Worm (Caenorhabditis elegans) whole organism, L2 larva: ENCODE measurements around the gene abu-11.
A peak's percentile ranks its signal among the peaks of the same experiment; 100 is the strongest.

Experiments used
- C34F6.9 ChIP-seq: fragments of 150-350 bp; optimal IDR thresholded peaks from 2 replicates; lab custom pipeline; 2014; ENCODE audit warnings: missing biosample characterization, missing genetic modification characterization
- F13H6.1 ChIP-seq: sonication (generic microtip); optimal IDR thresholded peaks from 2 replicates; lab custom pipeline; 2016; ENCODE audit warnings: missing genetic modification characterization, missing compliant biosample characterization
- R02D3.7 ChIP-seq: fragments of 150-350 bp; optimal IDR thresholded peaks from 2 replicates; lab custom pipeline; 2014; ENCODE audit warnings: missing biosample characterization, missing genetic modification characterization
- Y55F3AM.14 ChIP-seq: fragments of 200-800 bp; sonication (Bioruptor generic); optimal IDR thresholded peaks from 2 replicates; lab custom pipeline; 2018; ENCODE audit warnings: mild to moderate bottlenecking, missing genetic modification characterization, missing compliant biosample characterization
- ZK546.5 ChIP-seq: sonication (generic microtip); optimal IDR thresholded peaks from 2 replicates; lab custom pipeline; 2017; ENCODE audit warnings: missing biosample characterization, missing genetic modification characterization
- alr-1 ChIP-seq: fragments of 150-350 bp; optimal IDR thresholded peaks from 2 replicates; lab custom pipeline; 2014; ENCODE audit warnings: missing biosample characterization, missing genetic modification characterization
- aly-2 ChIP-seq: fragments of 150-350 bp; optimal IDR thresholded peaks from 2 replicates; lab custom pipeline; 2014; ENCODE audit warnings: missing biosample characterization, missing genetic modification characterization
- ama-1 ChIP-seq: fragments of 150-350 bp; optimal IDR thresholded peaks from 2 replicates; lab custom pipeline; 2018; ENCODE audit warnings: inconsistent platforms
- blmp-1 ChIP-seq: sonication (generic microtip); optimal IDR thresholded peaks from 2 replicates; lab custom pipeline; 2017; ENCODE audit warnings: missing genetic modification characterization, mild to moderate bottlenecking, missing compliant biosample characterization, antibody characterized with exemption, moderate library complexity; ENCODE audit not compliant: insufficient read depth
- ceh-16 ChIP-seq: fragments of 150-350 bp; optimal IDR thresholded peaks from 2 replicates; lab custom pipeline; 2014; ENCODE audit warnings: missing biosample characterization, missing genetic modification characterization
- ceh-82 ChIP-seq: fragments of 150-350 bp; optimal IDR thresholded peaks from 2 replicates; lab custom pipeline; 2014; ENCODE audit warnings: missing biosample characterization, missing genetic modification characterization
- crh-2 ChIP-seq: sonication (generic microtip); optimal IDR thresholded peaks from 2 replicates; lab custom pipeline; 2017; ENCODE audit warnings: missing biosample characterization, missing genetic modification characterization
- dmd-4 ChIP-seq: sonication (generic microtip); optimal IDR thresholded peaks from 2 replicates; lab custom pipeline; 2017; ENCODE audit warnings: missing biosample characterization, missing genetic modification characterization
- egl-27 ChIP-seq: sonication (generic microtip); optimal IDR thresholded peaks from 3 replicates; lab custom pipeline; 2017; ENCODE audit warnings: missing biosample characterization, missing genetic modification reagents, missing genetic modification characterization
- elt-1 ChIP-seq: fragments of 150-350 bp; optimal IDR thresholded peaks from 2 replicates; lab custom pipeline; 2014; ENCODE audit warnings: missing biosample characterization, missing genetic modification characterization
- elt-3 ChIP-seq: sonication (generic microtip); optimal IDR thresholded peaks from 2 replicates; lab custom pipeline; 2017; ENCODE audit warnings: missing biosample characterization, missing genetic modification characterization
- fos-1 ChIP-seq: fragments of 150-350 bp; optimal IDR thresholded peaks from 2 replicates; lab custom pipeline; 2014; ENCODE audit warnings: missing biosample characterization, missing genetic modification characterization
- gmeb-1 ChIP-seq: fragments of 150-350 bp; optimal IDR thresholded peaks from 2 replicates; lab custom pipeline; 2014; ENCODE audit warnings: missing biosample characterization, missing genetic modification characterization
- lin-11 ChIP-seq: fragments of 150-350 bp; sonication (generic microtip); optimal IDR thresholded peaks from 2 replicates; lab custom pipeline; 2014; ENCODE audit warnings: missing biosample characterization, missing genetic modification characterization, inconsistent platforms, mixed read lengths
- lin-13 ChIP-seq: fragments of 150-350 bp; optimal IDR thresholded peaks from 2 replicates; lab custom pipeline; 2014; ENCODE audit warnings: missing biosample characterization, missing genetic modification reagents, missing genetic modification characterization
- lin-39 ChIP-seq: fragments of 150-350 bp; optimal IDR thresholded peaks from 2 replicates; lab custom pipeline; 2014; ENCODE audit warnings: missing biosample characterization, missing genetic modification reagents, missing genetic modification characterization
- lsy-2 ChIP-seq, 2 experiments: fragments of 150-350 bp in 1 of 2; sonication (generic microtip) in 1 of 2; optimal IDR thresholded peaks; 2 replicates each; lab custom pipeline; 2014 to 2017; ENCODE audit warnings: missing biosample characterization in 2 of 2, missing genetic modification characterization in 2 of 2
- mab-5 ChIP-seq: fragments of 150-350 bp; optimal IDR thresholded peaks from 2 replicates; lab custom pipeline; 2014; ENCODE audit warnings: missing biosample characterization, missing genetic modification characterization
- mbf-1 ChIP-seq: sonication (generic microtip); optimal IDR thresholded peaks from 2 replicates; lab custom pipeline; 2017; ENCODE audit warnings: missing biosample characterization, missing genetic modification characterization
- mdl-1 ChIP-seq, 2 experiments: fragments of 150-350 bp in 1 of 2; sonication (generic microtip) in 1 of 2; optimal IDR thresholded peaks; 2 replicates each; lab custom pipeline; 2017; ENCODE audit warnings: missing biosample characterization in 2 of 2, missing genetic modification characterization in 2 of 2
- nhr-10 ChIP-seq: sonication (generic microtip); optimal IDR thresholded peaks from 2 replicates; lab custom pipeline; 2017; ENCODE audit warnings: missing biosample characterization, missing genetic modification characterization
- nhr-11 ChIP-seq: fragments of 150-350 bp; optimal IDR thresholded peaks from 2 replicates; lab custom pipeline; 2014; ENCODE audit warnings: missing biosample characterization, missing genetic modification characterization
- nhr-12 ChIP-seq: fragments of 150-350 bp; optimal IDR thresholded peaks from 2 replicates; lab custom pipeline; 2014; ENCODE audit warnings: missing biosample characterization, missing genetic modification characterization
- nhr-129 ChIP-seq: fragments of 150-350 bp; optimal IDR thresholded peaks from 2 replicates; lab custom pipeline; 2014; ENCODE audit warnings: missing biosample characterization, missing genetic modification characterization
- nhr-21 ChIP-seq: fragments of 150-350 bp; optimal IDR thresholded peaks from 2 replicates; lab custom pipeline; 2014; ENCODE audit warnings: missing biosample characterization, missing genetic modification characterization
- nhr-23 ChIP-seq: fragments of 150-350 bp; optimal IDR thresholded peaks from 2 replicates; lab custom pipeline; 2014; ENCODE audit warnings: missing biosample characterization, missing genetic modification reagents, missing genetic modification characterization
- nhr-237 ChIP-seq: fragments of 150-350 bp; optimal IDR thresholded peaks from 2 replicates; lab custom pipeline; 2014; ENCODE audit warnings: missing biosample characterization, missing genetic modification characterization
- nhr-25 ChIP-seq: fragments of 150-350 bp; sonication (generic microtip); optimal IDR thresholded peaks from 3 replicates; lab custom pipeline; 2014; ENCODE audit warnings: missing biosample characterization, missing genetic modification characterization
- nhr-6 ChIP-seq: fragments of 150-350 bp; optimal IDR thresholded peaks from 2 replicates; lab custom pipeline; 2014; ENCODE audit warnings: missing biosample characterization, missing genetic modification characterization
- nhr-77 ChIP-seq: fragments of 150-350 bp; optimal IDR thresholded peaks from 2 replicates; lab custom pipeline; 2014; ENCODE audit warnings: missing biosample characterization, missing genetic modification characterization
- peb-1 ChIP-seq: fragments of 150-350 bp; optimal IDR thresholded peaks from 2 replicates; lab custom pipeline; 2014; ENCODE audit warnings: missing biosample characterization, missing genetic modification characterization
- sem-4 ChIP-seq: fragments of 150-350 bp; optimal IDR thresholded peaks from 2 replicates; lab custom pipeline; 2014; ENCODE audit warnings: missing biosample characterization, missing genetic modification reagents, missing genetic modification characterization
- skn-1 ChIP-seq: sonication (generic microtip); optimal IDR thresholded peaks from 2 replicates; lab custom pipeline; 2017; ENCODE audit warnings: missing biosample characterization, missing genetic modification characterization
- sma-3 ChIP-seq: sonication (generic microtip); optimal IDR thresholded peaks from 2 replicates; lab custom pipeline; 2016; ENCODE audit warnings: missing genetic modification reagents, missing genetic modification characterization, missing compliant biosample characterization
- sma-9 ChIP-seq, 2 experiments: fragments of 150-350 bp in 1 of 2; sonication (generic microtip) in 1 of 2; optimal IDR thresholded peaks; 2 replicates each; lab custom pipeline; 2014 to 2016; ENCODE audit warnings: missing genetic modification characterization in 2 of 2, mild to moderate bottlenecking in 1 of 2, missing biosample characterization in 1 of 2, missing compliant biosample characterization in 1 of 2, missing genetic modification reagents in 1 of 2, moderate library complexity in 1 of 2
- snpc-4 ChIP-seq: fragments of 150-350 bp; optimal IDR thresholded peaks from 2 replicates; lab custom pipeline; 2014; ENCODE audit warnings: missing biosample characterization, missing genetic modification characterization
- unc-39 ChIP-seq: fragments of 150-350 bp; optimal IDR thresholded peaks from 2 replicates; lab custom pipeline; 2014; ENCODE audit warnings: missing biosample characterization, missing genetic modification characterization
- unc-55 ChIP-seq: fragments of 150-350 bp; sonication (generic microtip); optimal IDR thresholded peaks from 3 replicates; lab custom pipeline; 2014; ENCODE audit warnings: missing biosample characterization, missing genetic modification reagents, missing genetic modification characterization
- unc-62 ChIP-seq: fragments of 150-350 bp; optimal IDR thresholded peaks from 2 replicates; lab custom pipeline; 2014; ENCODE audit warnings: missing biosample characterization, missing genetic modification reagents, missing genetic modification characterization
- zag-1 ChIP-seq: fragments of 150-350 bp; optimal IDR thresholded peaks from 2 replicates; lab custom pipeline; 2014; ENCODE audit warnings: missing biosample characterization, missing genetic modification characterization
- ztf-1 ChIP-seq: fragments of 200-800 bp; sonication (Bioruptor generic); conservative IDR thresholded peaks from 2 replicates; pipeline ENCODE4 v1.3.6; 2022; ENCODE audit warnings: missing genetic modification characterization, missing compliant biosample characterization
- ztf-11 ChIP-seq: sonication (generic microtip); optimal IDR thresholded peaks from 2 replicates; lab custom pipeline; 2017; ENCODE audit warnings: missing biosample characterization, missing genetic modification characterization
- ztf-4 ChIP-seq: fragments of 150-350 bp; optimal IDR thresholded peaks from 2 replicates; lab custom pipeline; 2014; ENCODE audit warnings: missing biosample characterization, missing genetic modification characterization

abu-11 gene

DNA sequence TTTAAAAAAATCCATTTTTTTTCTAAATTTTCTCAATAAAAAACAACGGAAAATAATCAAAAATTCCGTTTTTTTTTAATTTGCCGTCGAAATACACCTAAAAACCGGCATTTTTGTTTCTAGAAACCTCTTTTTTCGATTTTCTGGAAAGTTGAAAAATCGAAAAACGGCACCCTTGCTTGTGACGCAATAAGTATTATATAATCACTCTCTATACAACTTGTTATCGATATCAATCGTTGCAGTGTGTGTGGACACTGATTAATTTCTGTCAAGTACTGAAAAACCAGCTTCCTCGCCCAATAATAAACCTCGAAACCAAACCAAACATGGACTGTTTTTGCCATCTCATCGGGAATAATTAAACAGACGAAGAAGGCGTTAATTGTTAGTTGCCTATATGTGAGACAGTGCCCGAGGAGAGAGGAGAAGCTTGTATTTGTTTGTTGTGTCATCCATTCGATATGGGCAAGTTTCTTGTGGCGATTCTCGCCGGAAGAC, 37.3 kb downstream of the abu-11 start:
- TF ChIP-seq skn-1 (tag; lab: Kevin White, UChicago): no peak
- no peak for TF ChIP-seq nhr-129 (tag; lab: Kevin White, UChicago)
- TF ChIP-seq, all 48 proteins: peak for 0

- TF ChIP-seq lin-11 (tag; lab: Kevin White, UChicago) (peak; percentile 96), crh-2 (tag; lab: Kevin White, UChicago) (peak; percentile 95), alr-1 (tag; lab: Kevin White, UChicago) (no peak), ZK546.5 (peak; percentile 55), nhr-129 (tag; lab: Kevin White, UChicago) (peak; percentile 85), unc-55 (GFP tag; lab: Kevin White, UChicago) (peak; percentile 98), nhr-11 (no peak), ztf-1 (GFP tag; lab: Robert Waterston, UW) (no peak), zag-1 (tag; lab: Kevin White, UChicago) (peak; percentile 64), nhr-23 (tag; lab: Kevin White, UChicago) (no peak), ceh-82 (tag; lab: Kevin White, UChicago) (peak; percentile 79), ztf-4 (tag; lab: Kevin White, UChicago) (peak; percentile 86), unc-39 (tag; lab: Kevin White, UChicago) (no peak), mbf-1 (no peak), C34F6.9 (peak; percentile 95), sma-9 (GFP tag; optimal IDR thresholded peaks at IDR 0.05; lab: Kevin White, UChicago) (peak; percentile 95), sma-9 (tag; optimal IDR thresholded peaks at IDR 0.05; lab: Kevin White, UChicago) (no peak), elt-1 (no peak), gmeb-1 (peak; percentile 97), nhr-6 (tag; lab: Kevin White, UChicago) (peak; percentile 90), skn-1 (tag; lab: Kevin White, UChicago) (no peak), nhr-25 (tag; lab: Kevin White, UChicago) (peak; percentile 90), dmd-4 (no peak), nhr-21 (tag; lab: Kevin White, UChicago) (peak; percentile 91), sma-3 (peak; percentile 95), sem-4 (tag; lab: Kevin White, UChicago) (peak; percentile 86), peb-1 (tag; lab: Kevin White, UChicago) (no peak), ceh-16 (tag; lab: Kevin White, UChicago) (no peak), mab-5 (peak; percentile 95), nhr-10 (tag; lab: Kevin White, UChicago) (peak; percentile 66), ztf-11 (tag; lab: Kevin White, UChicago) (no peak), unc-62 (peak; percentile 64), mdl-1 (tag; optimal IDR thresholded peaks at IDR 0.05; lab: Kevin White, UChicago) (peak in 1 of 2 experiments; percentile 26), snpc-4 (tag; lab: Kevin White, UChicago) (peak; percentile 81), lsy-2 (tag; optimal IDR thresholded peaks at IDR 0.05; lab: Kevin White, UChicago) (peak; percentile 90 to 95), F13H6.1 (tag; lab: Kevin White, UChicago) (peak; percentile 93), R02D3.7 (tag; lab: Kevin White, UChicago) (peak; percentile 73), Y55F3AM.14 (peak; percentile 60), nhr-237 (peak; percentile 52), fos-1 (peak; percentile 78), nhr-77 (peak; percentile 29), elt-3 (tag; lab: Kevin White, UChicago) (no peak), lin-39 (tag; lab: Kevin White, UChicago) (no peak), aly-2 (tag; lab: Kevin White, UChicago) (no peak), egl-27 (tag; lab: Kevin White, UChicago) (peak; percentile 92), ama-1 (lab: Kevin White, UChicago) (peak; percentile 57), lin-13 (GFP tag; lab: Kevin White, UChicago) (peak; percentile 95), blmp-1 (tag; lab: Kevin White, UChicago) (peak; percentile 76), nhr-12 (tag; lab: Kevin White, UChicago) (no peak)
These were observed 38.5 kb downstream of the abu-11 start, which contains the start of gene mrpl-28 for ce11 chrII:155904-156303. mrpl-28 (minus strand) TSS chrII:156009.
